Worm (Caenorhabditis elegans) whole organism, early embryonic: ENCODE data around the gene hlh-14.

Source experiments
- B0310.2 ChIP-seq: sonication (generic microtip); optimal IDR thresholded peaks from 2 replicates; lab custom pipeline; 2016; ENCODE audit warnings: mild to moderate bottlenecking, missing genetic modification characterization, missing compliant biosample characterization
- F13C5.2 ChIP-seq: sonication (generic microtip); optimal IDR thresholded peaks from 2 replicates; lab custom pipeline; 2017; ENCODE audit warnings: mild to moderate bottlenecking, missing genetic modification characterization, inconsistent platforms, missing compliant biosample characterization
- aly-1 ChIP-seq: sonication (generic microtip); optimal IDR thresholded peaks from 2 replicates; lab custom pipeline; 2016; ENCODE audit warnings: missing genetic modification characterization, missing compliant biosample characterization
- ama-1 ChIP-seq: fragments of 150-350 bp; optimal IDR thresholded peaks from 2 replicates; lab custom pipeline; 2014
- ceh-13 ChIP-seq: fragments of 200-800 bp; sonication (Bioruptor generic); optimal IDR thresholded peaks from 2 replicates; lab custom pipeline; 2018; ENCODE audit warnings: mild to moderate bottlenecking, missing genetic modification characterization, missing compliant biosample characterization
- ets-7 ChIP-seq: sonication (generic microtip); optimal IDR thresholded peaks from 2 replicates; lab custom pipeline; 2016; ENCODE audit warnings: missing genotype, missing genetic modification characterization, missing compliant biosample characterization
- flt-1 ChIP-seq: fragments of 200-800 bp; sonication (Bioruptor generic); IDR thresholded peaks from 2 replicates; pipeline ENCODE4 v1.3.6; 2022; ENCODE audit warnings: missing genetic modification characterization, missing compliant biosample characterization
- hmbx-1 ChIP-seq: sonication (generic microtip); optimal IDR thresholded peaks from 2 replicates; lab custom pipeline; 2016; ENCODE audit warnings: mild to moderate bottlenecking, missing genetic modification characterization, missing compliant biosample characterization
- hmg-4 ChIP-seq: fragments of 200-800 bp; sonication (Bioruptor generic); optimal IDR thresholded peaks from 2 replicates; lab custom pipeline; 2018; ENCODE audit warnings: mild to moderate bottlenecking, missing genetic modification characterization, missing compliant biosample characterization
- hnd-1 ChIP-seq: sonication (generic microtip); optimal IDR thresholded peaks from 2 replicates; lab custom pipeline; 2016; ENCODE audit warnings: missing genetic modification characterization, missing compliant biosample characterization
- tbx-11 ChIP-seq: fragments of 200-800 bp; sonication (Bioruptor generic); IDR thresholded peaks from 2 replicates; pipeline ENCODE4 v1.3.6; 2022; ENCODE audit warnings: missing genetic modification characterization, missing compliant biosample characterization
- tbx-37 ChIP-seq: fragments of 200-800 bp; sonication (Bioruptor generic); conservative IDR thresholded peaks from 2 replicates; pipeline ENCODE4 v1.3.6; 2022; ENCODE audit warnings: missing genetic modification reagents, missing genetic modification characterization, missing compliant biosample characterization
- tra-4 ChIP-seq: sonication (generic microtip); optimal IDR thresholded peaks from 2 replicates; lab custom pipeline; 2017; ENCODE audit warnings: missing genetic modification characterization, missing compliant biosample characterization

DNA sequence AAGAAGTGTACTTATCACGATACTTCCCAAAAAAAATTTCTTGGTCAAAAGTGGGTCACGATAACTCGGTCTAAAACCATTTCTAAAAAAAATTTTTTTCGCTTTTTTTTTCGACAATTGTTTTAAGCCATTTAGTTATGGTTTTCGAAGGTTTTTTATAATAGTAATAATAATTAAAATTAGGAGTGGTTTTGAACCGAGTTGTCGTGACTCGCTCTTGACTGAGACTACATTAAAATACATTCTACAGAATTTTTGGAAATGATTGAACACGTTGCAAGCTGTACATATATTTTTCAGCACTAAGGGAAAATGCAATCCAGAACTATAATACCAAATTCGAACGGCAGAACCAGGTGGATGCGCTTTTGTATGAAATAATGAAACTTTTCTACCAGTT is 15.5 kb upstream of the hlh-14 start, which contains the start of gene F10C1.8:
- TF ChIP-seq aly-1: no peak
- TF ChIP-seq B0310.2 (tag; lab: Kevin White, UChicago): no peak
- no peak for TF ChIP-seq ama-1 (lab: Kevin White, UChicago)
- TF ChIP-seq tbx-37: no peak
- no peak for TF ChIP-seq tra-4
- no peak for TF ChIP-seq ceh-13 (GFP tag; lab: Kevin White, UChicago)
- TF ChIP-seq hmbx-1 (tag; lab: Kevin White, UChicago): no peak
- no peak for TF ChIP-seq flt-1 (GFP tag; lab: Robert Waterston, UW)
- TF ChIP-seq ets-7 (tag; lab: Kevin White, UChicago): no peak
- no peak for TF ChIP-seq F13C5.2 (tag; lab: Kevin White, UChicago)
- no peak for TF ChIP-seq tbx-11 (GFP tag; lab: Robert Waterston, UW)
- TF ChIP-seq hnd-1: no peak
- no peak for TF ChIP-seq hmg-4
